Fruit fly (Drosophila melanogaster) whole organism, embryonic: Measurements from ENCODE around the gene CG10019.

Source experiments
- Asciz ChIP-seq: fragments of 200-800 bp; sonication (Bioruptor generic); optimal IDR thresholded peaks from 2 replicates; lab custom pipeline; 2017; ENCODE audit warnings: missing biosample characterization, mild to moderate bottlenecking, missing genetic modification characterization, missing genetic modification reagents
- Atf-2 ChIP-seq: fragments of 200-800 bp; sonication (Bioruptor generic); optimal IDR thresholded peaks from 2 replicates; lab custom pipeline; 2016; ENCODE audit warnings: missing biosample characterization, missing genetic modification characterization
- C15 ChIP-seq: fragments of 200-800 bp; sonication (Bioruptor generic); IDR thresholded peaks from 3 replicates; pipeline ENCODE4 v1.3.6; 2022; ENCODE audit warnings: missing biosample characterization, missing genetic modification characterization
- CG11247 ChIP-seq: fragments of 200-800 bp; sonication (Bioruptor generic); IDR thresholded peaks from 2 replicates; pipeline ENCODE4 v1.3.6; 2022; ENCODE audit warnings: missing biosample characterization, missing genetic modification characterization
- CG12155 ChIP-seq: fragments of 200-800 bp; sonication (Bioruptor generic); optimal IDR thresholded peaks from 3 replicates; lab custom pipeline; 2016; ENCODE audit warnings: missing biosample characterization, missing genetic modification characterization
- CG12769 ChIP-seq: fragments of 200-800 bp; sonication (Bioruptor generic); optimal IDR thresholded peaks from 2 replicates; lab custom pipeline; 2019; ENCODE audit warnings: missing biosample characterization, mild to moderate bottlenecking, missing genetic modification characterization, moderate library complexity
- CG13123 ChIP-seq: fragments of 200-800 bp; sonication (Bioruptor generic); optimal IDR thresholded peaks from 2 replicates; lab custom pipeline; 2016; ENCODE audit warnings: missing biosample characterization, missing genetic modification characterization
- CG15269 ChIP-seq: fragments of 200-800 bp; sonication (Bioruptor generic); optimal IDR thresholded peaks from 2 replicates; lab custom pipeline; 2018; ENCODE audit warnings: missing biosample characterization, mild to moderate bottlenecking, missing genetic modification characterization, moderate library complexity
- CG15479 ChIP-seq: fragments of 200-800 bp; sonication (Bioruptor generic); optimal IDR thresholded peaks from 3 replicates; lab custom pipeline; 2019; ENCODE audit warnings: missing biosample characterization, mild to moderate bottlenecking, missing genetic modification characterization, moderate library complexity
- CG17186 ChIP-seq: fragments of 200-800 bp; sonication (Bioruptor generic); optimal IDR thresholded peaks from 3 replicates; lab custom pipeline; 2017; ENCODE audit warnings: missing biosample characterization, missing genetic modification reagents, missing genetic modification characterization
- CG17829 ChIP-seq: fragments of 200-800 bp; optimal IDR thresholded peaks from 2 replicates; lab custom pipeline; 2019; ENCODE audit warnings: missing biosample characterization, mild to moderate bottlenecking, missing genetic modification characterization, moderate library complexity
- CG2875 ChIP-seq: fragments of 200-800 bp; sonication (Bioruptor generic); optimal IDR thresholded peaks from 2 replicates; lab custom pipeline; 2017; ENCODE audit warnings: missing biosample characterization, mild to moderate bottlenecking, missing genetic modification characterization, missing genetic modification reagents
- CG32767 ChIP-seq: fragments of 200-800 bp; sonication (Bioruptor generic); IDR thresholded peaks from 2 replicates; pipeline ENCODE4 v1.3.6; 2022; ENCODE audit warnings: missing biosample characterization, missing genetic modification characterization
- CG3281 ChIP-seq: fragments of 200-800 bp; sonication (Bioruptor generic); optimal IDR thresholded peaks from 3 replicates; lab custom pipeline; 2017; ENCODE audit warnings: missing biosample characterization, mild to moderate bottlenecking, missing genetic modification characterization
- CG34224 ChIP-seq: fragments of 200-800 bp; sonication (Bioruptor generic); IDR thresholded peaks from 3 replicates; pipeline ENCODE4 v1.3.6; 2022; ENCODE audit warnings: missing biosample characterization, missing genetic modification characterization; ENCODE audit not compliant: partially characterized antibody
- CG3847 ChIP-seq: fragments of 200-800 bp; sonication (Bioruptor generic); IDR thresholded peaks from 2 replicates; pipeline ENCODE4 v1.3.6; 2022; ENCODE audit warnings: missing biosample characterization, missing genetic modification characterization
- CG4328 ChIP-seq: fragments of 200-800 bp; sonication (Bioruptor generic); optimal IDR thresholded peaks from 3 replicates; lab custom pipeline; 2017; ENCODE audit warnings: missing biosample characterization, missing genetic modification reagents, missing genetic modification characterization
- CG6254 ChIP-seq: fragments of 200-800 bp; sonication (Bioruptor generic); optimal IDR thresholded peaks from 3 replicates; lab custom pipeline; 2017; ENCODE audit warnings: mild to moderate bottlenecking, missing biosample characterization, missing genetic modification reagents, missing genetic modification characterization
- CG6765 ChIP-seq: fragments of 200-800 bp; sonication (Bioruptor generic); optimal IDR thresholded peaks from 3 replicates; lab custom pipeline; 2017; ENCODE audit warnings: missing biosample characterization, mild to moderate bottlenecking, missing genetic modification characterization
- CG6813 ChIP-seq: fragments of 200-800 bp; sonication (Bioruptor generic); optimal IDR thresholded peaks from 2 replicates; lab custom pipeline; 2017; ENCODE audit warnings: missing biosample characterization, missing genetic modification characterization, mild to moderate bottlenecking, moderate library complexity, missing genetic modification reagents
- CG7271 ChIP-seq: fragments of 200-800 bp; sonication (Bioruptor generic); optimal IDR thresholded peaks from 2 replicates; lab custom pipeline; 2018; ENCODE audit warnings: missing biosample characterization, mild to moderate bottlenecking, missing genetic modification characterization, moderate library complexity
- CG7839 ChIP-seq: fragments of 200-800 bp; sonication (Bioruptor generic); optimal IDR thresholded peaks from 3 replicates; lab custom pipeline; 2018; ENCODE audit warnings: missing biosample characterization, mild to moderate bottlenecking, missing genetic modification characterization, moderate library complexity
- Dip2 ChIP-seq: fragments of 200-800 bp; sonication (Bioruptor generic); IDR thresholded peaks from 2 replicates; pipeline ENCODE4 v1.3.6; 2022; ENCODE audit warnings: missing biosample characterization, missing genetic modification characterization
- HLHmδ ChIP-seq: fragments of 200-800 bp; sonication (Bioruptor generic); optimal IDR thresholded peaks from 2 replicates; lab custom pipeline; 2018; ENCODE audit warnings: missing biosample characterization, mild to moderate bottlenecking, missing genetic modification characterization, moderate library complexity
- Hand ChIP-seq: fragments of 200-800 bp; sonication (Bioruptor generic); optimal IDR thresholded peaks from 2 replicates; lab custom pipeline; 2017; ENCODE audit warnings: mild to moderate bottlenecking, missing biosample characterization, missing genetic modification reagents, missing genetic modification characterization
- Med ChIP-seq: fragments of 200-800 bp; sonication (Bioruptor generic); peaks from one replicate; lab custom pipeline; 2016; ENCODE audit warnings: missing biosample characterization, missing genetic modification characterization, mild to moderate bottlenecking, inconsistent platforms, moderate library complexity
- NC2α ChIP-seq: fragments of 200-800 bp; sonication (Bioruptor generic); optimal IDR thresholded peaks from 2 replicates; lab custom pipeline; 2016; ENCODE audit warnings: missing biosample characterization, missing genetic modification characterization
- Rfx ChIP-seq: fragments of 200-800 bp; sonication (Bioruptor generic); IDR thresholded peaks from 2 replicates; pipeline ENCODE4 v1.3.6; 2022; ENCODE audit warnings: missing biosample characterization, missing genetic modification characterization
- Scr ChIP-seq: fragments of 200-800 bp; sonication (Bioruptor generic); IDR thresholded peaks from 2 replicates; pipeline ENCODE4 v1.3.6; 2022; ENCODE audit warnings: missing biosample characterization, missing genetic modification characterization; ENCODE audit not compliant: partially characterized antibody
- Sox100B ChIP-seq: fragments of 200-800 bp; sonication (Bioruptor generic); optimal IDR thresholded peaks from 3 replicates; lab custom pipeline; 2018; ENCODE audit warnings: missing biosample characterization, mild to moderate bottlenecking, missing genetic modification characterization
- az2 ChIP-seq: fragments of 200-800 bp; sonication (Bioruptor generic); optimal IDR thresholded peaks from 3 replicates; lab custom pipeline; 2016; ENCODE audit warnings: missing biosample characterization, missing genetic modification characterization
- cas ChIP-seq: fragments of 200-800 bp; sonication (Bioruptor generic); IDR thresholded peaks from 2 replicates; pipeline ENCODE4 v1.3.6; 2022; ENCODE audit warnings: missing biosample characterization, missing genetic modification characterization
- croc ChIP-seq: fragments of 200-800 bp; sonication (Bioruptor generic); conservative IDR thresholded peaks from 3 replicates; pipeline ENCODE4 v1.3.6; 2022; ENCODE audit warnings: missing biosample characterization, missing genetic modification characterization
- dan ChIP-seq: fragments of 200-800 bp; sonication (Bioruptor generic); IDR thresholded peaks from 2 replicates; pipeline ENCODE4 v1.3.6; 2022; ENCODE audit warnings: missing biosample characterization, missing genetic modification characterization
- dysf ChIP-seq: fragments of 200-800 bp; sonication (Bioruptor generic); IDR thresholded peaks from 3 replicates; pipeline ENCODE4 v1.3.6; 2022; ENCODE audit warnings: missing biosample characterization, missing genetic modification characterization
- fd64A ChIP-seq: fragments of 200-800 bp; sonication (Bioruptor generic); optimal IDR thresholded peaks from 3 replicates; lab custom pipeline; 2018; ENCODE audit warnings: missing biosample characterization, mild to moderate bottlenecking, missing genetic modification characterization
- ftz-f1 ChIP-seq: fragments of 200-800 bp; sonication (Bioruptor generic); optimal IDR thresholded peaks from 2 replicates; lab custom pipeline; 2016; ENCODE audit warnings: missing biosample characterization, missing genetic modification characterization
- gt ChIP-seq: fragments of 200-800 bp; sonication (Bioruptor generic); IDR thresholded peaks from 2 replicates; pipeline ENCODE4 v1.3.6; 2022; ENCODE audit warnings: missing biosample characterization, missing genetic modification characterization
- hth ChIP-seq: fragments of >200 bp; optimal IDR thresholded peaks from 2 replicates; lab custom pipeline; 2017; ENCODE audit warnings: inconsistent platforms
- lov ChIP-seq, 2 experiments: fragments of 200-800 bp in 1 of 2; fragments of >200 bp in 1 of 2; sonication (Bioruptor generic) in 1 of 2; IDR thresholded peaks in 1 of 2; optimal IDR thresholded peaks in 1 of 2; 2 replicates in 1 of 2; 3 replicates in 1 of 2; pipeline versions ENCODE4 v1.3.6 to Lab custom; 2017 to 2022; ENCODE audit warnings: missing biosample characterization in 1 of 2, missing genetic modification characterization in 1 of 2
- odd ChIP-seq: fragments of 200-800 bp; sonication (Bioruptor generic); optimal IDR thresholded peaks from 2 replicates; lab custom pipeline; 2017; ENCODE audit warnings: missing biosample characterization, mild to moderate bottlenecking, missing genetic modification characterization
- pnt ChIP-seq: fragments of 200-800 bp; sonication (Bioruptor generic); optimal IDR thresholded peaks from 3 replicates; lab custom pipeline; 2016; ENCODE audit warnings: missing biosample characterization, missing genetic modification characterization
- repo ChIP-seq: fragments of 200-800 bp; sonication (Bioruptor generic); optimal IDR thresholded peaks from 2 replicates; lab custom pipeline; 2016; ENCODE audit warnings: missing biosample characterization, missing genetic modification characterization
- rib ChIP-seq: fragments of 200-800 bp; sonication (Bioruptor generic); IDR thresholded peaks from 2 replicates; pipeline ENCODE4 v1.3.6; 2022; ENCODE audit warnings: missing biosample characterization, missing genetic modification characterization
- sim ChIP-seq: fragments of 200-800 bp; sonication (Bioruptor generic); IDR thresholded peaks from 2 replicates; pipeline ENCODE4 v1.3.6; 2022; ENCODE audit warnings: missing biosample characterization, missing genetic modification characterization
- slbo ChIP-seq: fragments of 200-800 bp; sonication (Bioruptor generic); IDR thresholded peaks from 2 replicates; pipeline ENCODE4 v1.3.6; 2022; ENCODE audit warnings: missing biosample characterization, missing genetic modification characterization
- slp2 ChIP-seq: fragments of 200-800 bp; sonication (Bioruptor generic); optimal IDR thresholded peaks from 2 replicates; lab custom pipeline; 2016; ENCODE audit warnings: missing biosample characterization, missing genetic modification characterization
- tio ChIP-seq: fragments of 200-800 bp; sonication (Bioruptor generic); optimal IDR thresholded peaks from 2 replicates; lab custom pipeline; 2017; ENCODE audit warnings: missing biosample characterization, missing genetic modification characterization, inconsistent platforms
- usp ChIP-seq: fragments of >200 bp; optimal IDR thresholded peaks from 2 replicates; lab custom pipeline; 2017; ENCODE audit warnings: missing biosample characterization, missing genetic modification characterization
- vvl ChIP-seq: fragments of 200-800 bp; sonication (Bioruptor generic); IDR thresholded peaks from 2 replicates; pipeline ENCODE4 v1.3.6; 2022; ENCODE audit warnings: missing biosample characterization, missing genetic modification characterization

Gene CG10019

DNA sequence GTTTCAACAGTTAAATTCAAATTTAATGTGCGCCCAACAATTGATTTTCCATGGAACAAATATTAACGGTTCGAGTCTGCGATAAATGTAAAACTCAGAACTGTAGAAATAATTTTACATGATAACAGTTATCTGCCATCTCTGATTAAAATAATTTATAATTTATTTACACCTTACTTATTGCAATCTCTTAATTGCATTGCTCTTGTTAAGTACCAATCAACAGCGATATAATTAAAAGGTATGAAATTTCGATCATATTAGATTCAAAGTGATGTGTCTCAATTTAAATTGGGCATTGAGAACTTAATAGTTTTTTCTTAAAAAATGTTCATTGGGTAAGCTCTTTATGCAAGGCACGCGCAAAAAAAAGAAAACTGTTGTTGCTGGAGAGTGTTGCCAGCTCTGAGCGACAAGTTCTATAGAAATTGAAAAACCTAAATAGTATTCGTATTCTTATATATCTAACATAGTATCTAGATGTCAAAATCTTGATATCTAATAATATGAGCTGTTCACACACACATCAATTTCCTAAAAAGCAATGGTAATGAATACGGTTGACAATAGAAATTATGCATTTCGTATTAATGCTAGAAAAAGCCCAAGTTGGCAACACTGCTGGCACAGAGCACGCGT is 72.7 kb downstream of the CG10019 start (continued):
- TF ChIP-seq CG7271 (no peak), CG17829 (tag; lab: Kevin White, UChicago) (peak; percentile 73), Dip2 (GFP tag; lab: Robert Waterston, UW) (no peak), CG6765 (GFP tag; lab: Kevin White, UChicago) (peak; percentile 46), Asciz (peak; percentile 42), Med (peak; percentile 92), usp (no peak), cas (GFP tag; lab: Robert Waterston, UW) (peak; percentile 30; the same call in 1 of the 2 replicates), CG3847 (GFP tag; lab: Robert Waterston, UW) (peak; percentile 66), CG6813 (GFP tag; lab: Kevin White, UChicago) (peak; percentile 11), Rfx (peak; percentile 83), lov (optimal IDR thresholded peaks at IDR 0.05; lab: Kevin White, UChicago) (no peak), lov (GFP tag; IDR thresholded peaks at IDR 0.05; lab: Robert Waterston, UW) (0 out of 3 replicates have a peak, but pooled peaks have one; percentile 24), CG12155 (GFP tag; lab: Kevin White, UChicago) (peak; percentile 40), CG13123 (GFP tag; lab: Kevin White, UChicago) (no peak), Atf-2 (GFP tag; lab: Kevin White, UChicago) (no peak), CG7839 (tag; lab: Kevin White, UChicago) (no peak), odd (GFP tag; lab: Kevin White, UChicago) (no peak), CG4328 (peak; percentile 29), vvl (GFP tag; lab: Robert Waterston, UW) (peak; percentile 87), rib (GFP tag; lab: Robert Waterston, UW) (no peak), slp2 (GFP tag; lab: Kevin White, UChicago) (peak; percentile 39), CG11247 (GFP tag; lab: Robert Waterston, UW) (peak; percentile 61), fd64A (GFP tag; lab: Kevin White, UChicago) (no peak), CG3281 (peak; percentile 25), CG17186 (GFP tag; lab: Kevin White, UChicago) (no peak), dan (GFP tag; lab: Robert Waterston, UW) (no peak), Scr (GFP tag; lab: Robert Waterston, UW) (0 out of 2 replicates have a peak, but pooled peaks have one; percentile 10), az2 (GFP tag; lab: Kevin White, UChicago) (peak; percentile 74), tio (GFP tag; lab: Kevin White, UChicago) (peak; percentile 55), dysf (GFP tag; lab: Robert Waterston, UW) (peak; percentile 76; the same call in 2 of the 3 replicates), CG2875 (GFP tag; lab: Kevin White, UChicago) (peak; percentile 48), hth (lab: Kevin White, UChicago) (no peak), slbo (GFP tag; lab: Robert Waterston, UW) (peak; percentile 77), croc (GFP tag; lab: Robert Waterston, UW) (no peak; the same call in 2 of the 3 replicates), gt (GFP tag; lab: Robert Waterston, UW) (no peak), ftz-f1 (GFP tag; lab: Kevin White, UChicago) (no peak), Hand (GFP tag; lab: Kevin White, UChicago) (peak; percentile 28), HLHmδ (no peak), CG32767 (GFP tag; lab: Robert Waterston, UW) (peak; percentile 35), pnt (GFP tag; lab: Kevin White, UChicago) (no peak), repo (GFP tag; lab: Kevin White, UChicago) (no peak), sim (GFP tag; lab: Robert Waterston, UW) (no peak), CG15479 (GFP tag; lab: Kevin White, UChicago) (no peak), CG6254 (GFP tag; lab: Kevin White, UChicago) (no peak), CG12769 (no peak), Sox100B (GFP tag; lab: Kevin White, UChicago) (no peak), CG34224 (GFP tag; lab: Robert Waterston, UW) (no peak), CG15269 (peak; percentile 27), C15 (GFP tag; lab: Robert Waterston, UW) (no peak), NC2α (no peak)
